Fruit fly (Drosophila melanogaster) whole organism, embryonic: ENCODE results near the gene Osi17.

ENCODE experiments used
- Blimp-1 ChIP-seq: fragments of 200-800 bp; sonication (Bioruptor generic); optimal IDR thresholded peaks from 3 replicates; lab custom pipeline; 2018; ENCODE audit warnings: missing biosample characterization, missing genetic modification characterization, mild to moderate bottlenecking, moderate library complexity, missing genetic modification reagents
- BtbVII ChIP-seq: fragments of 200-800 bp; sonication (Bioruptor generic); optimal IDR thresholded peaks from 3 replicates; lab custom pipeline; 2017; ENCODE audit warnings: missing biosample characterization, mild to moderate bottlenecking, missing genetic modification characterization
- CG12104 ChIP-seq: fragments of 200-800 bp; sonication (Bioruptor generic); optimal IDR thresholded peaks from 3 replicates; lab custom pipeline; 2016; ENCODE audit warnings: missing biosample characterization, missing genetic modification characterization
- CG12155 ChIP-seq: fragments of 200-800 bp; sonication (Bioruptor generic); optimal IDR thresholded peaks from 3 replicates; lab custom pipeline; 2016; ENCODE audit warnings: missing biosample characterization, missing genetic modification characterization
- CG12659 ChIP-seq: fragments of 200-800 bp; sonication (Bioruptor generic); optimal IDR thresholded peaks from 3 replicates; lab custom pipeline; 2017; ENCODE audit warnings: mild to moderate bottlenecking, missing biosample characterization, missing genetic modification reagents, missing genetic modification characterization
- CG13894 ChIP-seq: fragments of 200-800 bp; sonication (Bioruptor generic); optimal IDR thresholded peaks from 3 replicates; lab custom pipeline; 2018; ENCODE audit warnings: missing biosample characterization, mild to moderate bottlenecking, missing genetic modification characterization, moderate library complexity
- CG16779 ChIP-seq: fragments of 200-800 bp; sonication (Bioruptor generic); IDR thresholded peaks from 2 replicates; pipeline ENCODE4 v1.3.6; 2022; ENCODE audit warnings: missing biosample characterization, missing genetic modification characterization
- CG2129 ChIP-seq: fragments of 200-800 bp; sonication (Bioruptor generic); IDR thresholded peaks from 2 replicates; pipeline ENCODE4 v1.3.6; 2022; ENCODE audit warnings: missing biosample characterization, missing genetic modification characterization; ENCODE audit not compliant: partially characterized antibody
- CG2678 ChIP-seq: fragments of 200-800 bp; sonication (Bioruptor generic); optimal IDR thresholded peaks from 3 replicates; lab custom pipeline; 2019; ENCODE audit warnings: missing biosample characterization, mild to moderate bottlenecking, missing genetic modification characterization, moderate library complexity
- CG30431 ChIP-seq: fragments of 200-800 bp; sonication (Bioruptor generic); optimal IDR thresholded peaks from 2 replicates; lab custom pipeline; 2017; ENCODE audit warnings: missing biosample characterization, missing genetic modification characterization
- CG32767 ChIP-seq: fragments of 200-800 bp; sonication (Bioruptor generic); IDR thresholded peaks from 2 replicates; pipeline ENCODE4 v1.3.6; 2022; ENCODE audit warnings: missing biosample characterization, missing genetic modification characterization
- CG34224 ChIP-seq: fragments of 200-800 bp; sonication (Bioruptor generic); IDR thresholded peaks from 3 replicates; pipeline ENCODE4 v1.3.6; 2022; ENCODE audit warnings: missing biosample characterization, missing genetic modification characterization; ENCODE audit not compliant: partially characterized antibody
- CG4404 ChIP-seq: fragments of 200-800 bp; sonication (Bioruptor generic); IDR thresholded peaks from 2 replicates; pipeline ENCODE4 v1.3.6; 2022; ENCODE audit warnings: missing biosample characterization, missing genetic modification characterization
- CG4730 ChIP-seq: fragments of 200-800 bp; sonication (Bioruptor generic); IDR thresholded peaks from 2 replicates; pipeline ENCODE4 v1.3.6; 2022; ENCODE audit warnings: missing biosample characterization, missing genetic modification characterization
- CG6765 ChIP-seq: fragments of 200-800 bp; sonication (Bioruptor generic); optimal IDR thresholded peaks from 3 replicates; lab custom pipeline; 2017; ENCODE audit warnings: missing biosample characterization, mild to moderate bottlenecking, missing genetic modification characterization
- CG7928 ChIP-seq: fragments of 200-800 bp; sonication (Bioruptor generic); optimal IDR thresholded peaks from 2 replicates; lab custom pipeline; 2017; ENCODE audit warnings: missing biosample characterization, mild to moderate bottlenecking, missing genetic modification characterization
- CG9876 ChIP-seq: fragments of 200-800 bp; sonication (Bioruptor generic); optimal IDR thresholded peaks from 2 replicates; lab custom pipeline; 2016; ENCODE audit warnings: missing biosample characterization, missing genetic modification characterization
- HLHmδ ChIP-seq: fragments of 200-800 bp; sonication (Bioruptor generic); optimal IDR thresholded peaks from 2 replicates; lab custom pipeline; 2018; ENCODE audit warnings: missing biosample characterization, mild to moderate bottlenecking, missing genetic modification characterization, moderate library complexity
- Jarid2 ChIP-seq: fragments of 200-800 bp; sonication (Bioruptor generic); optimal IDR thresholded peaks from 3 replicates; lab custom pipeline; 2017; ENCODE audit warnings: mild to moderate bottlenecking, missing biosample characterization, missing genetic modification reagents, missing genetic modification characterization
- NC2β ChIP-seq: fragments of 200-800 bp; sonication (Bioruptor generic); optimal IDR thresholded peaks from 2 replicates; lab custom pipeline; 2016; ENCODE audit warnings: missing biosample characterization, missing genetic modification characterization
- Taf1 ChIP-seq: fragments of 200-800 bp; sonication (Bioruptor generic); IDR thresholded peaks from 2 replicates; pipeline ENCODE4 v1.3.6; 2022; ENCODE audit warnings: missing biosample characterization, missing genetic modification characterization
- Trl ChIP-seq, 3 experiments: fragments of >200 bp in 2 of 3; fragments of 200-800 bp in 1 of 3; sonication (Bioruptor generic) in 1 of 3; optimal IDR thresholded peaks; 2 replicates in 1 of 3; 3 replicates in 2 of 3; lab custom pipeline; 2016 to 2017; ENCODE audit warnings: missing biosample characterization in 1 of 3, missing genetic modification characterization in 1 of 3
- abd-A ChIP-seq: fragments of 200-800 bp; sonication (Bioruptor generic); optimal IDR thresholded peaks from 3 replicates; lab custom pipeline; 2019; ENCODE audit warnings: missing biosample characterization, mild to moderate bottlenecking, missing genetic modification characterization, moderate library complexity
- cato ChIP-seq: fragments of 200-800 bp; sonication (Bioruptor generic); optimal IDR thresholded peaks from 2 replicates; lab custom pipeline; 2016; ENCODE audit warnings: missing biosample characterization, missing genetic modification characterization, borderline replicate concordance
- chinmo ChIP-seq: fragments of 200-800 bp; sonication (Bioruptor generic); IDR thresholded peaks from 4 replicates; pipeline ENCODE4 v1.3.6; 2022; ENCODE audit warnings: missing biosample characterization, missing genetic modification characterization; ENCODE audit not compliant: partially characterized antibody
- corto ChIP-seq: fragments of 200-800 bp; sonication (Bioruptor generic); optimal IDR thresholded peaks from 2 replicates; lab custom pipeline; 2016; ENCODE audit warnings: missing biosample characterization, mild to moderate bottlenecking, missing genetic modification characterization, moderate library complexity
- cwo ChIP-seq: fragments of 200-800 bp; sonication (Bioruptor generic); optimal IDR thresholded peaks from 3 replicates; lab custom pipeline; 2017; ENCODE audit warnings: missing biosample characterization, missing genetic modification characterization, mild to moderate bottlenecking, moderate library complexity, missing genetic modification reagents
- ems ChIP-seq: fragments of 200-800 bp; sonication (Bioruptor generic); optimal IDR thresholded peaks from 3 replicates; lab custom pipeline; 2016; ENCODE audit warnings: missing biosample characterization, missing genetic modification characterization
- fu2 ChIP-seq: fragments of 200-800 bp; sonication (Bioruptor generic); optimal IDR thresholded peaks from 2 replicates; lab custom pipeline; 2016; ENCODE audit warnings: missing biosample characterization, missing genetic modification characterization
- gsb ChIP-seq: fragments of 200-800 bp; sonication (Bioruptor generic); IDR thresholded peaks from 2 replicates; pipeline ENCODE4 v1.3.6; 2022; ENCODE audit warnings: missing biosample characterization, missing genetic modification characterization
- hbn ChIP-seq: fragments of 200-800 bp; sonication (Bioruptor generic); IDR thresholded peaks from 2 replicates; pipeline ENCODE4 v1.3.6; 2022; ENCODE audit warnings: missing biosample characterization, missing genetic modification characterization; ENCODE audit not compliant: partially characterized antibody
- hth ChIP-seq: fragments of >200 bp; optimal IDR thresholded peaks from 2 replicates; lab custom pipeline; 2017; ENCODE audit warnings: inconsistent platforms
- ind ChIP-seq: fragments of 200-800 bp; sonication (Bioruptor generic); optimal IDR thresholded peaks from 3 replicates; lab custom pipeline; 2016; ENCODE audit warnings: missing biosample characterization, missing genetic modification characterization
- insv ChIP-seq, 2 experiments: fragments of 200-800 bp; sonication (Bioruptor generic); optimal IDR thresholded peaks; 3 replicates each; lab custom pipeline; 2016 to 2018; ENCODE audit warnings: missing biosample characterization in 2 of 2, missing genetic modification characterization in 2 of 2
- jing ChIP-seq: fragments of 200-800 bp; sonication (Bioruptor generic); optimal IDR thresholded peaks from 2 replicates; lab custom pipeline; 2018; ENCODE audit warnings: missing biosample characterization, mild to moderate bottlenecking, missing genetic modification characterization
- kni ChIP-seq: fragments of 200-800 bp; sonication (Bioruptor generic); optimal IDR thresholded peaks from 3 replicates; lab custom pipeline; 2017; ENCODE audit warnings: mild to moderate bottlenecking, missing biosample characterization, missing genetic modification reagents, missing genetic modification characterization
- mld ChIP-seq: fragments of 200-800 bp; sonication (Bioruptor generic); IDR thresholded peaks from 3 replicates; pipeline ENCODE4 v1.3.6; 2022; ENCODE audit warnings: missing biosample characterization, missing genetic modification characterization; ENCODE audit not compliant: partially characterized antibody
- sens-2 ChIP-seq: fragments of 200-800 bp; sonication (Bioruptor generic); IDR thresholded peaks from 2 replicates; pipeline ENCODE4 v1.3.6; 2022; ENCODE audit warnings: missing biosample characterization, missing genetic modification characterization
- so ChIP-seq: fragments of 200-800 bp; sonication (Bioruptor generic); IDR thresholded peaks from 3 replicates; pipeline ENCODE4 v1.3.6; 2022; ENCODE audit warnings: missing biosample characterization, missing genetic modification characterization
- sr ChIP-seq: fragments of 200-800 bp; sonication (Bioruptor generic); IDR thresholded peaks from 3 replicates; pipeline ENCODE4 v1.3.6; 2022; ENCODE audit warnings: missing biosample characterization, missing genetic modification characterization
- stc ChIP-seq: fragments of 200-800 bp; sonication (Bioruptor generic); IDR thresholded peaks from 2 replicates; pipeline ENCODE4 v1.3.6; 2022; ENCODE audit warnings: missing biosample characterization, missing genetic modification characterization
- vvl ChIP-seq: fragments of 200-800 bp; sonication (Bioruptor generic); IDR thresholded peaks from 2 replicates; pipeline ENCODE4 v1.3.6; 2022; ENCODE audit warnings: missing biosample characterization, missing genetic modification characterization
- zfh2 ChIP-seq: fragments of 200-800 bp; sonication (Bioruptor generic); optimal IDR thresholded peaks from 2 replicates; lab custom pipeline; 2016; ENCODE audit warnings: missing biosample characterization, missing genetic modification characterization

Osi17 gene

dm6 chr3R:6298828-6299227 lies 12.7 kb upstream of the Osi17 start, which contains the start of gene Osi14:
Osi14 (plus strand) TSS chr3R:6299128.
- TF ChIP-seq CG9876 (GFP tag; lab: Kevin White, UChicago) (no peak), chinmo (GFP tag; lab: Robert Waterston, UW) (0 out of 4 replicates have a peak, but pooled peaks have one; percentile 72)

DNA sequence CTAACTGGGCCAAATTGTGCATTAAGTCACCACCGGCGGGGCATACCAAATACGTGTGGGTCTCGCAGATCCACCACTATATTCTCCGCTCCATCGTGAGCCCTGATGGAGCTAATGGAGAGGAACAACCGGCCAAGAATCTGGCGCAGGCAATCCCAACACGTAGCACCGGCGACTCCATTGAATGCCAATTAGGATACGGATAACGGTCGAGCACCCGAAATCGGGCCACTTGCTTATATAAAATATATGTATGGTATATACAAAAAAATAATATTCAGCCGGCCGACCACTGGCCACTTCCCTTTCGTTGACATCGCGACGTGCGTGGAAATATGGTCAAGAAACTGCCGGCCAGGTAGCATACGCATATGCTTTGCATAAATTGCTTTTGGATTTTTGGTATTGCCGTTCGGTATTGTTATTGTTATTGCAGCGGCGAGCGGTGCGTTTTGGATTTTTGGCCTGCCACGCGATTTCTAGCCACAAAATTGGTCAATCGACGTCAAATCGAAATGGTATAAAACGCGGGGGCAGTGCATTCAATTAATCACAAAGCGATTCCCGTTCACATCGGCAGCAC lies 10.2 kb upstream of the Osi17 start, which contains the start of gene Osi15:
Osi15 (plus strand) TSS at position 548 of the 583 bp plus-strand sequence.
- TF ChIP-seq HLHmδ (GFP tag; lab: Kevin White, UChicago) (no peak), CG32767 (GFP tag; lab: Robert Waterston, UW) (no peak), hbn (GFP tag; lab: Robert Waterston, UW) (no peak), CG2678 (tag; lab: Kevin White, UChicago) (no peak), BtbVII (GFP tag; lab: Kevin White, UChicago) (no peak), CG4730 (no peak), cwo (no peak), CG34224 (GFP tag; lab: Robert Waterston, UW) (no peak), sens-2 (GFP tag; lab: Robert Waterston, UW) (no peak), CG30431 (GFP tag; lab: Kevin White, UChicago) (no peak), corto (GFP tag; lab: Kevin White, UChicago) (no peak), CG13894 (tag; lab: Kevin White, UChicago) (peak; percentile 42), CG16779 (no peak), abd-A (tag; lab: Kevin White, UChicago) (no peak), vvl (GFP tag; lab: Robert Waterston, UW) (peak; percentile 91), cato (no peak), Taf1 (GFP tag; lab: Robert Waterston, UW) (no peak), jing (no peak), gsb (GFP tag; lab: Robert Waterston, UW) (no peak), NC2β (no peak), kni (GFP tag; lab: Kevin White, UChicago) (peak; percentile 83), CG4404 (GFP tag; lab: Robert Waterston, UW) (no peak), CG12104 (GFP tag; lab: Kevin White, UChicago) (no peak), so (GFP tag; lab: Robert Waterston, UW) (no peak), Trl (optimal IDR thresholded peaks at IDR 0.05; lab: Kevin White, UChicago) (no peak), Trl (GFP tag; optimal IDR thresholded peaks at IDR 0.05; lab: Kevin White, UChicago) (no peak), ind (GFP tag; lab: Kevin White, UChicago) (no peak), Blimp-1 (GFP tag; lab: Kevin White, UChicago) (peak; percentile 61), sr (0 out of 3 replicates have a peak, but pooled peaks have one; percentile 21), mld (GFP tag; lab: Robert Waterston, UW) (no peak)

DNA sequence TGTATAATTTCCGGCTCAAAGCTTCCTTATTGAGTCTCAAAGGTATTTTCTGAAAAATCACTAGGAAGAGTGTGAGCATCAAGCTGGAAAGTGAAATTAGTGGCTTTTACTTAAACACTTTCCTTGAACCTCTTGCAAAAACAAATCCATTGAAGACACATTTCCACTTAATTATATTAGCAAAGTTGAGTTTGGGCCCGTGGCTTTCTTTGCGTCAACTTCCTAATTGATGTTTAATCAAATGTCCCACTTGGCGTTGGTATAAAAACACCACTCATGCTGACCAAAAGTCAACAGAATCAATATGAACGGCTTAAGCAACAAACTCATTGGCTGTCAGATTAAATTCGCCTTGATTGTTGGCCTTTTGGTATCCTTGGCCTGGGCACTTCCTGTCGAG lies 7.8 kb upstream of the Osi17 start, which contains the start of gene CG46396:
CG46396 (plus strand) TSS at position 301 of the 400 bp plus-strand sequence.
- TF ChIP-seq CG2129 (GFP tag; lab: Robert Waterston, UW), result no peak
- TF ChIP-seq CG12659, result no peak
- no peak for TF ChIP-seq CG6765 (GFP tag; lab: Kevin White, UChicago)
- TF ChIP-seq insv (GFP tag; optimal IDR thresholded peaks at IDR 0.05; lab: Kevin White, UChicago), result no peak
- no peak for TF ChIP-seq Jarid2 (GFP tag; lab: Kevin White, UChicago)
- TF ChIP-seq ems (GFP tag; lab: Kevin White, UChicago), result no peak
- no peak for TF ChIP-seq stc (GFP tag; lab: Robert Waterston, UW)
- TF ChIP-seq CG7928 (GFP tag; lab: Kevin White, UChicago), result no peak
- TF ChIP-seq hth (lab: Kevin White, UChicago), result no peak
- no peak for TF ChIP-seq CG2678 (tag; lab: Kevin White, UChicago)
- TF ChIP-seq CG12155 (GFP tag; lab: Kevin White, UChicago), result no peak
- no peak for TF ChIP-seq zfh2
- no peak for TF ChIP-seq fu2
